Worm (Caenorhabditis elegans) whole organism, mixed stage, embryonic: ENCODE data around the gene C50B8.6.

Source experiments
- ceh-39 ChIP-seq: fragments of 150-350 bp; optimal IDR thresholded peaks from 2 replicates; lab custom pipeline; 2014; ENCODE audit warnings: missing biosample characterization, missing genetic modification characterization
- ceh-83 ChIP-seq: fragments of 200-800 bp; sonication (Bioruptor generic); optimal IDR thresholded peaks from 2 replicates; lab custom pipeline; 2018; ENCODE audit warnings: mild to moderate bottlenecking, missing genetic modification characterization, missing compliant biosample characterization
- ham-2 ChIP-seq: fragments of 200-800 bp; sonication (Bioruptor generic); optimal IDR thresholded peaks from 2 replicates; lab custom pipeline; 2018; ENCODE audit warnings: mild to moderate bottlenecking, missing genetic modification characterization, missing compliant biosample characterization

DNA sequence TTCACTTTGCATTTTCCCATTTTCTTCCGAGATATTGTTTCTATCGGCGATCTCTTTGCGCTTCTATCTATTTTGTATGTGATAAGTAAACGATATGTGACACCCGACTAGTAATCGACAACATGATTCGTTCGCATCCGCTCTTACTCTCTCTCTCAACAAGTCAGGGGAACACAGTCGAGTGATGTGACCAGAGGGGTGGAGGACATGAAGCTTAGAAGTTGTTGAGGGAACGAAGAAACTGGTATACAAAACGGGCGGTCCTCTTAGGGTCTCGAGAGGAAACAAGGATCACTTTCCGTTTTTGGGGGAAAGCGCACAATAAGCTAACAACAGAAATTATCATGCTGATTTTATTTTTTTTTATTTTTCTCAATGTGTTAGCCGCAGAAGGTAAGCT lies 14.3 kb downstream of the C50B8.6 start, which contains the start of gene F53F4.4:
- TF ChIP-seq ceh-39 (tag; lab: Kevin White, UChicago) (no peak), ham-2 (no peak), ceh-83 (GFP tag; lab: Kevin White, UChicago) (no peak)
